Fruit fly (Drosophila melanogaster) whole organism, wandering third instar larva: Measurements from ENCODE around the gene RpS21.

Source experiments
- Abd-B ChIP-seq: fragments of >200 bp; optimal IDR thresholded peaks from 2 replicates; lab custom pipeline; 2017; ENCODE audit warnings: missing biosample characterization, missing genetic modification characterization
- Hr83 ChIP-seq: fragments of 200-300 bp; sonication (Bioruptor generic); optimal IDR thresholded peaks from 2 replicates; lab custom pipeline; 2016; ENCODE audit warnings: missing biosample characterization, mild to moderate bottlenecking, missing genetic modification characterization, moderate library complexity; ENCODE audit not compliant: poor library complexity, severe bottlenecking
- brk ChIP-seq: fragments of 200-800 bp; sonication (Bioruptor generic); optimal IDR thresholded peaks from 2 replicates; lab custom pipeline; 2016; ENCODE audit warnings: missing biosample characterization, mild to moderate bottlenecking, missing genetic modification characterization
- dl ChIP-seq, 2 experiments: fragments of 175-275, 200-275 bp in 1 of 2; fragments of 200-275 bp in 1 of 2; sonication (Bioruptor generic); optimal IDR thresholded peaks; lab custom pipeline; 2018; ENCODE audit warnings: mild to moderate bottlenecking in 2 of 2, missing biosample characterization in 2 of 2, missing genetic modification characterization in 2 of 2, moderate library complexity in 2 of 2; ENCODE audit not compliant: partially characterized antibody in 2 of 2, insufficient read depth in 1 of 2
- foxo ChIP-seq, 2 experiments: fragments of 200-800 bp; sonication (Bioruptor generic); optimal IDR thresholded peaks; 2 replicates in 1 of 2; 3 replicates in 1 of 2; lab custom pipeline; 2016 to 2017; ENCODE audit warnings: missing biosample characterization in 2 of 2, missing genetic modification characterization in 2 of 2
- pan ChIP-seq: fragments of >200 bp; optimal IDR thresholded peaks from 2 replicates; lab custom pipeline; 2017
- psq ChIP-seq: fragments of 200-800 bp; sonication (Bioruptor generic); optimal IDR thresholded peaks from 3 replicates; lab custom pipeline; 2017; ENCODE audit warnings: missing biosample characterization, mild to moderate bottlenecking, missing genetic modification characterization, moderate library complexity
- tai ChIP-seq: sonication (Bioruptor generic); optimal IDR thresholded peaks from 2 replicates; lab custom pipeline; 2016; ENCODE audit warnings: missing biosample characterization, missing genetic modification characterization
- usp ChIP-seq: fragments of >200 bp; optimal IDR thresholded peaks from 2 replicates; lab custom pipeline; 2017; ENCODE audit warnings: missing biosample characterization, missing genetic modification characterization
- woc ChIP-seq: sonication (Bioruptor generic); optimal IDR thresholded peaks from 2 replicates; lab custom pipeline; 2016; ENCODE audit warnings: missing biosample characterization, mild to moderate bottlenecking, missing genetic modification characterization

- TF ChIP-seq Hr83 (GFP tag; lab: Kevin White, UChicago) (peak; percentile 52), dl (GFP tag; optimal IDR thresholded peaks at IDR 0.05; lab: Kevin White, UChicago; ENCODE audit: insufficient read depth in 1 of 2, partially characterized antibody in 2 of 2) (no peak), foxo (GFP tag; optimal IDR thresholded peaks at IDR 0.05; lab: Kevin White, UChicago) (no peak), brk (GFP tag; lab: Kevin White, UChicago) (no peak), tai (no peak), psq (no peak), pan (no peak), woc (no peak), usp (GFP tag; lab: Kevin White, UChicago) (no peak), Abd-B (GFP tag; lab: Kevin White, UChicago) (no peak)
Measured at dm6 chr2L:2864601-2865000, 8.7 kb downstream of the RpS21 start.
